Fruit fly (Drosophila melanogaster) ovary, adult (tissue): ENCODE data around the gene CG5021.

Experiments
- CG17801 ChIP-seq: fragments of 200-800 bp; optimal IDR thresholded peaks from 2 replicates; lab custom pipeline; 2019; ENCODE audit warnings: missing biosample characterization, mild to moderate bottlenecking, missing genetic modification characterization, moderate library complexity; ENCODE audit not compliant: partially characterized antibody

CG5021 gene

dm6 chr3L:8954648-8955033 lies 12.0 kb upstream of the CG5021 start, which contains the start of gene GNBP3:
Gene GNBP3 (plus strand): TSS chr3L:8955021.
- TF ChIP-seq CG17801 (GFP tag; lab: Kevin White, UChicago) = no peak

dm6 chr3L:8955199-8955598 lies 11.4 kb upstream of the CG5021 start:
- no peak for TF ChIP-seq CG17801 (GFP tag; lab: Kevin White, UChicago)

- no peak for TF ChIP-seq CG17801 (GFP tag; lab: Kevin White, UChicago)
Measured at dm6 chr3L:8956669-8957068, 10.0 kb upstream of the CG5021 start, which contains the start of gene mRpL12. Gene mRpL12 (plus strand): TSS chr3L:8956791.

dm6 chr3L:8958557-8958956 lies 8.1 kb upstream of the CG5021 start, which contains the start of gene CG13313:
Gene CG13313 (plus strand): TSS chr3L:8958857.
- TF ChIP-seq CG17801 (GFP tag; lab: Kevin White, UChicago) = no peak

- TF ChIP-seq CG17801 (GFP tag; lab: Kevin White, UChicago) = no peak
Measured at dm6 chr3L:8964458-8964857, 2.2 kb upstream of the CG5021 start, which contains the start of gene ValRS-m. Gene ValRS-m (minus strand): TSS chr3L:8964769.

- peak; percentile 28 for TF ChIP-seq CG17801 (GFP tag; lab: Kevin White, UChicago)
Measured at dm6 chr3L:8968437-8968836, 1.8 kb downstream of the CG5021 start, which contains the start of gene CG5026. Gene CG5026 (plus strand): TSS chr3L:8968528.

- TF ChIP-seq CG17801 (GFP tag; lab: Kevin White, UChicago) = peak; percentile 51
Measured at dm6 chr3L:8974478-8975477, 8.1 kb downstream of the CG5021 start, which contains the start of the genes pix and Srp68. Gene pix (minus strand): TSS chr3L:8974765. Gene Srp68 (plus strand): TSS chr3L:8975046.

- no peak for TF ChIP-seq CG17801 (GFP tag; lab: Kevin White, UChicago)
Measured at dm6 chr3L:8978678-8979413, 12.2 kb downstream of the CG5021 start.

- no peak for TF ChIP-seq CG17801 (GFP tag; lab: Kevin White, UChicago)
Measured at dm6 chr3L:8979780-8980179, 13.2 kb downstream of the CG5021 start, which contains the start of gene CG5644. Gene CG5644 (minus strand): TSS chr3L:8979880.

- TF ChIP-seq CG17801 (GFP tag; lab: Kevin White, UChicago) = no peak
Measured at dm6 chr3L:8981495-8981894, 14.9 kb downstream of the CG5021 start, which contains the start of gene CG13314. Gene CG13314 (plus strand): TSS chr3L:8981795.

- TF ChIP-seq CG17801 (GFP tag; lab: Kevin White, UChicago) = no peak
Measured at dm6 chr3L:8982044-8982443, 15.4 kb downstream of the CG5021 start.

- no peak for TF ChIP-seq CG17801 (GFP tag; lab: Kevin White, UChicago)
Measured at dm6 chr3L:8985132-8985847, 18.7 kb downstream of the CG5021 start.

- peak; percentile 38 for TF ChIP-seq CG17801 (GFP tag; lab: Kevin White, UChicago)
Measured at dm6 chr3L:8985848-8986320, 19.3 kb downstream of the CG5021 start, which contains the start of gene Galk. Gene Galk (minus strand): TSS chr3L:8986091.

- no peak for TF ChIP-seq CG17801 (GFP tag; lab: Kevin White, UChicago)
Measured at dm6 chr3L:8986582-8986981, 20.0 kb downstream of the CG5021 start, which contains the start of gene CG5068. Gene CG5068 (plus strand): TSS chr3L:8986710.
